Worm (Caenorhabditis elegans) whole organism, midembryonic: ENCODE results near the gene H06A10.1.

Experiments
- flt-1 ChIP-seq: fragments of 200-800 bp; sonication (Bioruptor generic); IDR thresholded peaks from 2 replicates; pipeline ENCODE4 v1.3.6; 2022; ENCODE audit warnings: missing genetic modification characterization, missing compliant biosample characterization
- klf-2 ChIP-seq: fragments of 200-800 bp; sonication (Bioruptor generic); conservative IDR thresholded peaks from 2 replicates; pipeline ENCODE4 v1.3.6; 2022; ENCODE audit warnings: missing genetic modification reagents, missing genetic modification characterization, missing compliant biosample characterization

DNA sequence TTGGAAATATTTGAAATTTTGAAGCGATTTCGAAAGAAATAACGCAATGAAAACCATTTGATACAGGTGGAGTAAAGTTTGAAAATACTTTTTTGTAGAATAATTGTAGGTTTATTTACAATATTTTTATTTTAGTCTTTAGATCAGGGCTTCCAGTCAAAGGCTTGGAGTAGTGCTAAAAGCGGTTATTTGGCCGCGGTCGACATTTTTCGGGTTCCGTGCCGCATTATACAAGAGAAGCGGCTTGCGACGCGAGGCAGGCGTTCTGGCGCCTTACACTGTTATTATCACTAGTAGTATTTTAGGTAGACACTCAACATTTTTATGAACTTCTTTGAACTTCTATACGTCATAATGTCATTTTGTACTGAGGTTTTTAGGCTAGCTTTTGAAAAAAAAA, 840 bp upstream of the H06A10.1 start:
- TF ChIP-seq flt-1 (GFP tag; lab: Robert Waterston, UW): no peak
- no peak for TF ChIP-seq klf-2 (GFP tag; lab: Robert Waterston, UW)
